Worm (Caenorhabditis elegans) whole organism, L2 larva: Measurements from ENCODE around the gene ule-3.

ENCODE experiments used
- ama-1 ChIP-seq: fragments of 150-350 bp; optimal IDR thresholded peaks from 2 replicates; lab custom pipeline; 2018; ENCODE audit warnings: inconsistent platforms
- lin-13 ChIP-seq: fragments of 150-350 bp; optimal IDR thresholded peaks from 2 replicates; lab custom pipeline; 2014; ENCODE audit warnings: missing biosample characterization, missing genetic modification reagents, missing genetic modification characterization
- lsy-2 ChIP-seq, 2 experiments: fragments of 150-350 bp in 1 of 2; sonication (generic microtip) in 1 of 2; optimal IDR thresholded peaks; 2 replicates each; lab custom pipeline; 2014 to 2017; ENCODE audit warnings: missing biosample characterization in 2 of 2, missing genetic modification characterization in 2 of 2
- mbf-1 ChIP-seq: sonication (generic microtip); optimal IDR thresholded peaks from 2 replicates; lab custom pipeline; 2017; ENCODE audit warnings: missing biosample characterization, missing genetic modification characterization
- nhr-10 ChIP-seq: sonication (generic microtip); optimal IDR thresholded peaks from 2 replicates; lab custom pipeline; 2017; ENCODE audit warnings: missing biosample characterization, missing genetic modification characterization
- snpc-4 ChIP-seq: fragments of 150-350 bp; optimal IDR thresholded peaks from 2 replicates; lab custom pipeline; 2014; ENCODE audit warnings: missing biosample characterization, missing genetic modification characterization
- unc-55 ChIP-seq: fragments of 150-350 bp; sonication (generic microtip); optimal IDR thresholded peaks from 3 replicates; lab custom pipeline; 2014; ENCODE audit warnings: missing biosample characterization, missing genetic modification reagents, missing genetic modification characterization
- unc-62 ChIP-seq: fragments of 150-350 bp; optimal IDR thresholded peaks from 2 replicates; lab custom pipeline; 2014; ENCODE audit warnings: missing biosample characterization, missing genetic modification reagents, missing genetic modification characterization

DNA sequence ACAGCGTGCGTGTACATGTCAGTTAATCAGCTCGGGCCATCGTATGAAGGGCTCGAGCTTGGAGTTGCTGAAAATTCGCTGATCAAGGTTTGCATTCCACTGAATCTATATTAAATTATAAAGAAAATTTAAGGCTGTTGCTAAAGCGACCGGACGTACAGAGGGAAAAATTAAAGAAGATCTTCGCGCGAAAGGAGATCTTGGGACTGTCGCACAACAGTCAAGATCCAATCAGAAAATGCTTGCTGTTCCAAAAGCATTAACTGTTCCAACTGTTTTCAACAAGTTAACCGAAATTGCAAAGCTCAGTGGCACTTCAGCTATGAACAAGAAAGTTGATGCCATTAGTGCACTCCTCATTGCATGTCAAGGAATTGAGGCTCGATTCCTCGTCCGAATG lies 20.7 kb downstream of the ule-3 start:
- TF ChIP-seq lsy-2 (tag; optimal IDR thresholded peaks at IDR 0.05; lab: Kevin White, UChicago): no peak
- no peak for TF ChIP-seq nhr-10 (tag; lab: Kevin White, UChicago)
- no peak for TF ChIP-seq unc-62
- TF ChIP-seq unc-55 (GFP tag; lab: Kevin White, UChicago): no peak
- no peak for TF ChIP-seq mbf-1 (tag; lab: Kevin White, UChicago)
- TF ChIP-seq lin-13 (GFP tag; lab: Kevin White, UChicago): no peak
- TF ChIP-seq snpc-4 (tag; lab: Kevin White, UChicago): no peak
- no peak for TF ChIP-seq ama-1 (lab: Kevin White, UChicago)
